Worm (Caenorhabditis elegans) whole organism, L4 larva: ENCODE data around the gene lido-15.

Experiments used
- F10B5.3 ChIP-seq: sonication (generic microtip); optimal IDR thresholded peaks from 2 replicates; lab custom pipeline; 2016; ENCODE audit warnings: mild to moderate bottlenecking, missing genetic modification characterization, missing compliant biosample characterization
- F26F4.8 ChIP-seq: fragments of 200-800 bp; sonication (Bioruptor generic); conservative IDR thresholded peaks from 2 replicates; pipeline ENCODE4 v1.3.6; 2022; ENCODE audit warnings: missing genetic modification characterization, missing compliant biosample characterization
- F44E2.7 ChIP-seq: fragments of 200-800 bp; sonication (Bioruptor generic); IDR thresholded peaks from 2 replicates; pipeline ENCODE4 v2.1.2; 2022; ENCODE audit warnings: missing genetic modification characterization, missing compliant biosample characterization
- T26A8.4 ChIP-seq: fragments of 200-800 bp; sonication (Bioruptor generic); IDR thresholded peaks from 2 replicates; pipeline ENCODE4 v1.3.6; 2022; ENCODE audit warnings: missing genetic modification characterization, missing compliant biosample characterization
- hif-1 ChIP-seq, 2 experiments: sonication (generic microtip); optimal IDR thresholded peaks; 2 replicates each; lab custom pipeline; 2016 to 2017; ENCODE audit warnings: missing compliant biosample characterization in 2 of 2, missing genetic modification characterization in 2 of 2, missing genetic modification reagents in 2 of 2, missing genotype in 2 of 2, mild to moderate bottlenecking in 1 of 2
- jun-1 ChIP-seq: fragments of 150-350 bp; optimal IDR thresholded peaks from 2 replicates; lab custom pipeline; 2014; ENCODE audit warnings: missing biosample characterization, missing genetic modification reagents, missing genetic modification characterization
- lin-38 ChIP-seq: fragments of 200-800 bp; sonication (Bioruptor generic); IDR thresholded peaks from 2 replicates; pipeline ENCODE4 v1.3.6; 2022; ENCODE audit warnings: missing genetic modification reagents, missing genetic modification characterization, missing compliant biosample characterization
- lin-39 ChIP-seq: fragments of 150-350 bp; optimal IDR thresholded peaks from 2 replicates; lab custom pipeline; 2014; ENCODE audit warnings: missing biosample characterization, missing genetic modification reagents, missing genetic modification characterization
- nhr-102 ChIP-seq: sonication (generic microtip); optimal IDR thresholded peaks from 2 replicates; lab custom pipeline; 2016; ENCODE audit warnings: mild to moderate bottlenecking, missing genetic modification characterization, moderate library complexity, missing compliant biosample characterization
- nhr-111 ChIP-seq: fragments of 200-800 bp; sonication (Bioruptor generic); optimal IDR thresholded peaks from 2 replicates; lab custom pipeline; 2018; ENCODE audit warnings: mild to moderate bottlenecking, missing genetic modification characterization, missing compliant biosample characterization
- nhr-41 ChIP-seq: fragments of 200-800 bp; sonication (Bioruptor generic); IDR thresholded peaks from 2 replicates; pipeline ENCODE4 v1.3.6; 2022; ENCODE audit warnings: missing genetic modification reagents, missing genetic modification characterization, missing compliant biosample characterization
- pha-4 ChIP-seq, 2 experiments: fragments of 150-350 bp in 1 of 2; fragments of 200-800 bp in 1 of 2; sonication (Bioruptor generic) in 1 of 2; IDR thresholded peaks in 1 of 2; optimal IDR thresholded peaks in 1 of 2; 2 replicates each; pipeline versions ENCODE4 v1.3.6 to Lab custom; 2014 to 2022; ENCODE audit warnings: missing genetic modification characterization in 2 of 2, missing genetic modification reagents in 2 of 2, missing biosample characterization in 1 of 2, missing compliant biosample characterization in 1 of 2
- skn-1 ChIP-seq: fragments of 150-350 bp; optimal IDR thresholded peaks from 2 replicates; lab custom pipeline; 2014; ENCODE audit warnings: missing biosample characterization, missing genetic modification characterization
- snpc-1.2 ChIP-seq: fragments of 200-800 bp; sonication (Bioruptor generic); IDR thresholded peaks from 2 replicates; pipeline ENCODE4 v1.3.6; 2022; ENCODE audit warnings: missing genetic modification reagents, missing genetic modification characterization, missing compliant biosample characterization
- spr-1 ChIP-seq: sonication (generic microtip); optimal IDR thresholded peaks from 2 replicates; lab custom pipeline; 2016; ENCODE audit warnings: mild to moderate bottlenecking, missing genetic modification characterization, missing compliant biosample characterization
- vab-7 ChIP-seq: fragments of 200-800 bp; sonication (Bioruptor generic); IDR thresholded peaks from 2 replicates; pipeline ENCODE4 v1.3.6; 2022; ENCODE audit warnings: missing genetic modification reagents, missing genetic modification characterization, missing compliant biosample characterization
- zag-1 ChIP-seq: fragments of 150-350 bp; optimal IDR thresholded peaks from 2 replicates; lab custom pipeline; 2014; ENCODE audit warnings: missing biosample characterization, missing genetic modification characterization
- zip-11 ChIP-seq: fragments of 200-800 bp; sonication (Bioruptor generic); IDR thresholded peaks from 2 replicates; pipeline ENCODE4 v1.3.6; 2022; ENCODE audit warnings: missing genetic modification characterization, missing compliant biosample characterization

Gene lido-15

DNA sequence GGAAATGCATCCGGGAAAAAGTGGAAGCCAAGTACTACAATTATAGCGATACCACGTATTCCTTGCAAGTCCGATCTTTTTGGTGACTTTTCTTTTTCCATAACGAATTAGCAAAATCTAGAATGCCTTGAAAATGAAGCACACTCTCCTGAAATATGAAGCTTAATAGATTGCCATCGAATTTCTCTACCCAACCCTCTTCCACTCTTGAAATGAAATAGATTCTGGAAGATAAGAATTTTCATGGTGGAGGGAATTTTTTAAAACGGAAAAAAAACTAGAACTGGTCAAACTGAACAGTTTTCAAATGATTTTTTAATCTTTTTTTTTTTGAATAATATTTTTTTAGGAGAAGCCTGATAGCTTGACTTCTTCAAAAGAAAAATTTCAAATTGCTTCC, 48.7 kb downstream of the lido-15 start, which contains the start of gene oac-11:
Gene oac-11, minus strand, starts transcription at position 101 of the 400 bp plus-strand sequence.
- TF ChIP-seq zag-1 (tag; lab: Kevin White, UChicago) (no peak), spr-1 (tag; lab: Kevin White, UChicago) (no peak), pha-4 (GFP tag; IDR thresholded peaks at IDR 0.05; lab: Robert Waterston, UW) (no peak), pha-4 (tag; optimal IDR thresholded peaks at IDR 0.05; lab: Kevin White, UChicago) (no peak), T26A8.4 (no peak), F44E2.7 (GFP tag; lab: Robert Waterston, UW) (no peak), lin-38 (no peak), F10B5.3 (tag; lab: Kevin White, UChicago) (no peak), vab-7 (GFP tag; lab: Robert Waterston, UW) (no peak), hif-1 (tag; optimal IDR thresholded peaks at IDR 0.05; lab: Kevin White, UChicago) (no peak), nhr-102 (tag; lab: Kevin White, UChicago) (no peak), jun-1 (tag; lab: Kevin White, UChicago) (no peak)

DNA sequence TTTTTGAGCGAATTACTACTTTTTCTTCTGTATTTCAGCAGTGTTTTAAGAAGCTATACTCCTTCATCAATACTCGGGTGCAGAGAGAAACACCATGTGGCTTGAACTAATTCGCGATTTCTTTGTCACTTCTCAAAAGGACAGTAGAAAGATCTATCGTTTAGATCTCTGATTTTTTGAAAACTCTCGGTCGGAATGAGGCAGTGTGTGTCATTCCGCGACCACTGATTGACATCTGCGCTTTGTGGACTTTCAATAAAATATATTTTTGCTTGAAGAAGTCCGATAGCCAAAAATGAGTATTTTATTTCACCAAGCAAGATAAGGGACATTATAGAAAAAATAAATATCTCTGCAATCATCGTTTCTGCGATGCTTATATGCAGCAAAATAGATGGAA, 50.0 kb downstream of the lido-15 start:
- no peak for TF ChIP-seq zip-11 (GFP tag; lab: Robert Waterston, UW)
- no peak for TF ChIP-seq nhr-41
- no peak for TF ChIP-seq skn-1 (tag; lab: Kevin White, UChicago)
- no peak for TF ChIP-seq snpc-1.2 (GFP tag; lab: Robert Waterston, UW)
- TF ChIP-seq nhr-111 (GFP tag; lab: Kevin White, UChicago): no peak
- no peak for TF ChIP-seq F26F4.8 (GFP tag; lab: Robert Waterston, UW)
- no peak for TF ChIP-seq lin-39
